Worm (Caenorhabditis elegans) whole organism, late embryonic: ENCODE measurements around the gene zfp-3.

Experiments used
- dmd-4 ChIP-seq: sonication (generic microtip); optimal IDR thresholded peaks from 2 replicates; lab custom pipeline; 2016; ENCODE audit warnings: borderline replicate concordance, missing genetic modification characterization, missing compliant biosample characterization
- pqm-1 ChIP-seq: sonication (generic microtip); optimal IDR thresholded peaks from 2 replicates; lab custom pipeline; 2016; ENCODE audit warnings: missing genetic modification characterization, missing compliant biosample characterization

DNA sequence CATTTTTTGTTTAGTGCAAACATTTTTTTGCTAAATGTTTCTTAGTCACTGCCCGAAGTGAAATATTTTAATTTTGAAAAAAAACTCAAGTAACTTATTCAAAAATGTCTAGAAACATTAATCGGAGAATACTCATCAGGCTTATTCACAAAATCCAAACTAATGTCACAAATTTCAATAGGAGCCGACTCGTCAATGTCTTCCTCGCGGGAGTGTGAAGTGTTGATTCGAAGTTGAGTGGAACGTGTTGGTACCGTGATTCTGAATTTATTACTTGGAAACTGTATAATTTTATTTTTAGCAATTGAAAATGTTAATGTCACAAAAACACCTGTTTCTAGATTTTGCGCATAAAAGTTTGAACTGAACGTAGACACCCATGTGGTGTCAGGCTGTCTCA, 43.1 kb upstream of the zfp-3 start:
- no peak for TF ChIP-seq pqm-1
- no peak for TF ChIP-seq dmd-4 (tag; lab: Kevin White, UChicago)
